Worm (Caenorhabditis elegans) whole organism, young adult: ENCODE results near the gene Y50E8A.22.

ENCODE experiments used
- dox-1 ChIP-seq: fragments of 200-800 bp; sonication (Bioruptor generic); IDR thresholded peaks from 2 replicates; pipeline ENCODE4 v1.3.6; 2022; ENCODE audit warnings: missing genetic modification reagents, missing genetic modification characterization, missing compliant biosample characterization
- lag-1 ChIP-seq: fragments of 200-800 bp; sonication (Bioruptor generic); IDR thresholded peaks from 2 replicates; pipeline ENCODE4 v1.3.6; 2022; ENCODE audit warnings: missing genetic modification reagents, missing genetic modification characterization, missing compliant biosample characterization
- lsy-27 ChIP-seq: sonication (generic microtip); optimal IDR thresholded peaks from 2 replicates; lab custom pipeline; 2017; ENCODE audit warnings: missing genetic modification characterization, mild to moderate bottlenecking, missing compliant biosample characterization, antibody characterized with exemption, missing genotype, borderline replicate concordance; ENCODE audit not compliant: insufficient read depth
- nhr-90 ChIP-seq: sonication (generic microtip); optimal IDR thresholded peaks from 2 replicates; lab custom pipeline; 2016; ENCODE audit warnings: missing genotype, mild to moderate bottlenecking, missing genetic modification characterization, missing compliant biosample characterization
- rec-8 ChIP-seq, 2 experiments: sonication (generic microtip); optimal IDR thresholded peaks; 2 replicates each; lab custom pipeline; 2016; ENCODE audit warnings: mild to moderate bottlenecking in 2 of 2, missing genetic modification characterization in 2 of 2, missing genetic modification reagents in 2 of 2, missing genotype in 2 of 2, missing biosample characterization in 1 of 2, missing compliant biosample characterization in 1 of 2, moderate library complexity in 1 of 2

ce11 chrV:14719491-14719890, 29.4 kb downstream of the Y50E8A.22 start, which contains the start of gene R08A2.1:
- TF ChIP-seq nhr-90 (no peak), lsy-27 (tag; lab: Kevin White, UChicago) (no peak), lag-1 (GFP tag; lab: Robert Waterston, UW) (no peak), dox-1 (GFP tag; lab: Robert Waterston, UW) (no peak), rec-8 (tag; optimal IDR thresholded peaks at IDR 0.05; lab: Kevin White, UChicago) (no peak)
